Fruit fly (Drosophila melanogaster) whole organism, embryonic: ENCODE measurements around the gene Vha100-2.
A peak's percentile ranks its signal among the peaks of the same experiment; 100 is the strongest.

Source experiments
- CG1024 ChIP-seq: fragments of 200-800 bp; sonication (Bioruptor generic); IDR thresholded peaks from 2 replicates; pipeline ENCODE4 v1.3.6; 2022; ENCODE audit warnings: missing biosample characterization, missing genetic modification characterization
- CG10431 ChIP-seq: fragments of 200-800 bp; sonication (Bioruptor generic); optimal IDR thresholded peaks from 3 replicates; lab custom pipeline; 2018; ENCODE audit warnings: missing biosample characterization, mild to moderate bottlenecking, missing genetic modification characterization
- CG10543 ChIP-seq: fragments of 200-800 bp; sonication (Bioruptor generic); optimal IDR thresholded peaks from 3 replicates; lab custom pipeline; 2017; ENCODE audit warnings: missing biosample characterization, mild to moderate bottlenecking, missing genetic modification characterization, moderate library complexity
- CG12219 ChIP-seq: fragments of 200-800 bp; sonication (Bioruptor generic); optimal IDR thresholded peaks from 3 replicates; lab custom pipeline; 2018; ENCODE audit warnings: missing biosample characterization, mild to moderate bottlenecking, missing genetic modification characterization
- CG12744 ChIP-seq: fragments of 200-800 bp; sonication (Bioruptor generic); optimal IDR thresholded peaks from 2 replicates; lab custom pipeline; 2016; ENCODE audit warnings: missing biosample characterization, missing genetic modification characterization
- CG13123 ChIP-seq: fragments of 200-800 bp; sonication (Bioruptor generic); optimal IDR thresholded peaks from 2 replicates; lab custom pipeline; 2016; ENCODE audit warnings: missing biosample characterization, missing genetic modification characterization
- CG13424 ChIP-seq: fragments of 200-800 bp; sonication (Bioruptor generic); optimal IDR thresholded peaks from 2 replicates; lab custom pipeline; 2019; ENCODE audit warnings: missing biosample characterization, mild to moderate bottlenecking, missing genetic modification characterization, moderate library complexity
- CG15514 ChIP-seq: fragments of 200-800 bp; sonication (Bioruptor generic); optimal IDR thresholded peaks from 3 replicates; lab custom pipeline; 2017; ENCODE audit warnings: missing biosample characterization, missing genetic modification characterization, mild to moderate bottlenecking, moderate library complexity, missing genetic modification reagents
- CG17328 ChIP-seq: fragments of 200-800 bp; sonication (Bioruptor generic); IDR thresholded peaks from 2 replicates; pipeline ENCODE4 v1.3.6; 2022; ENCODE audit warnings: missing biosample characterization, missing genetic modification characterization
- CG17359 ChIP-seq: fragments of 200-800 bp; sonication (Bioruptor generic); optimal IDR thresholded peaks from 3 replicates; lab custom pipeline; 2018; ENCODE audit warnings: missing biosample characterization, mild to moderate bottlenecking, missing genetic modification characterization, moderate library complexity
- CG2120 ChIP-seq: fragments of 200-800 bp; sonication (Bioruptor generic); optimal IDR thresholded peaks from 3 replicates; lab custom pipeline; 2016; ENCODE audit warnings: missing biosample characterization, missing genetic modification characterization
- CG2199 ChIP-seq: fragments of 200-800 bp; sonication (Bioruptor generic); IDR thresholded peaks from 3 replicates; pipeline ENCODE4 v1.3.6; 2022; ENCODE audit warnings: missing biosample characterization, missing genetic modification characterization
- CG2202 ChIP-seq: fragments of 200-800 bp; sonication (Bioruptor generic); optimal IDR thresholded peaks from 2 replicates; lab custom pipeline; 2018; ENCODE audit warnings: missing biosample characterization, mild to moderate bottlenecking, missing genetic modification characterization
- CG30020 ChIP-seq: fragments of 200-800 bp; optimal IDR thresholded peaks from 2 replicates; lab custom pipeline; 2019; ENCODE audit warnings: missing biosample characterization, mild to moderate bottlenecking, missing genetic modification characterization, moderate library complexity
- CG31441 ChIP-seq: fragments of 200-800 bp; sonication (Bioruptor generic); IDR thresholded peaks from 2 replicates; pipeline ENCODE4 v1.3.6; 2022; ENCODE audit warnings: missing biosample characterization, missing genetic modification characterization
- CG3163 ChIP-seq: fragments of 200-800 bp; sonication (Bioruptor generic); optimal IDR thresholded peaks from 3 replicates; lab custom pipeline; 2016; ENCODE audit warnings: missing biosample characterization, missing genetic modification characterization
- CG4617 ChIP-seq: fragments of 200-800 bp; sonication (Bioruptor generic); optimal IDR thresholded peaks from 3 replicates; lab custom pipeline; 2016; ENCODE audit warnings: missing biosample characterization, missing genetic modification characterization, borderline replicate concordance
- CG7357 ChIP-seq: fragments of 200-800 bp; sonication (Bioruptor generic); IDR thresholded peaks from 3 replicates; pipeline ENCODE4 v1.3.6; 2022; ENCODE audit warnings: missing biosample characterization, missing genetic modification characterization
- Dad ChIP-seq: fragments of 200-800 bp; sonication (Bioruptor generic); optimal IDR thresholded peaks from 3 replicates; lab custom pipeline; 2016; ENCODE audit warnings: missing biosample characterization, missing genetic modification characterization
- Dip2 ChIP-seq: fragments of 200-800 bp; sonication (Bioruptor generic); IDR thresholded peaks from 2 replicates; pipeline ENCODE4 v1.3.6; 2022; ENCODE audit warnings: missing biosample characterization, missing genetic modification characterization
- Dll ChIP-seq: fragments of 200-800 bp; sonication (Bioruptor generic); IDR thresholded peaks from 4 replicates; pipeline ENCODE4 v1.3.6; 2022; ENCODE audit warnings: missing biosample characterization, missing genetic modification characterization; ENCODE audit not compliant: partially characterized antibody
- E2f1 ChIP-seq: fragments of 200-800 bp; sonication (Bioruptor generic); IDR thresholded peaks from 2 replicates; pipeline ENCODE4 v1.3.6; 2022; ENCODE audit warnings: missing biosample characterization, missing genetic modification characterization
- Elba2 ChIP-seq: fragments of 200-800 bp; sonication (Bioruptor generic); optimal IDR thresholded peaks from 3 replicates; lab custom pipeline; 2016; ENCODE audit warnings: missing biosample characterization, missing genetic modification characterization
- HHEX ChIP-seq: fragments of 200-800 bp; sonication (Bioruptor generic); optimal IDR thresholded peaks from 3 replicates; lab custom pipeline; 2017; ENCODE audit warnings: missing biosample characterization, mild to moderate bottlenecking, missing genetic modification characterization, missing genetic modification reagents
- HmgZ ChIP-seq: fragments of 200-800 bp; sonication (Bioruptor generic); optimal IDR thresholded peaks from 2 replicates; lab custom pipeline; 2018; ENCODE audit warnings: missing biosample characterization, mild to moderate bottlenecking, missing genetic modification characterization
- Hr78 ChIP-seq, 2 experiments: fragments of 200-800 bp in 1 of 2; fragments of >200 bp in 1 of 2; sonication (Bioruptor generic) in 1 of 2; optimal IDR thresholded peaks; 2 replicates each; lab custom pipeline; 2017 to 2019; ENCODE audit warnings: missing biosample characterization in 2 of 2, missing genetic modification characterization in 2 of 2, mild to moderate bottlenecking in 1 of 2, moderate library complexity in 1 of 2
- Kr ChIP-seq: fragments of 200-800 bp; sonication (Bioruptor generic); optimal IDR thresholded peaks from 2 replicates; lab custom pipeline; 2017; ENCODE audit warnings: missing biosample characterization, mild to moderate bottlenecking, missing genetic modification characterization
- Pdp1 ChIP-seq, 2 experiments: fragments of 200-800 bp; sonication (Bioruptor generic); optimal IDR thresholded peaks; 3 replicates each; lab custom pipeline; 2016; ENCODE audit warnings: missing biosample characterization in 2 of 2, missing genetic modification characterization in 2 of 2, mild to moderate bottlenecking in 1 of 2, moderate library complexity in 1 of 2
- bbx ChIP-seq: fragments of 200-800 bp; sonication (Bioruptor generic); IDR thresholded peaks from 2 replicates; pipeline ENCODE4 v1.3.6; 2022; ENCODE audit warnings: missing biosample characterization, missing genetic modification characterization; ENCODE audit not compliant: partially characterized antibody
- bigmax ChIP-seq: fragments of 200-800 bp; sonication (Bioruptor generic); optimal IDR thresholded peaks from 2 replicates; lab custom pipeline; 2018; ENCODE audit warnings: missing biosample characterization, mild to moderate bottlenecking, missing genetic modification characterization
- ci ChIP-seq: fragments of 200-800 bp; sonication (Bioruptor generic); IDR thresholded peaks from 3 replicates; pipeline ENCODE4 v1.3.6; 2022; ENCODE audit warnings: missing biosample characterization, missing genetic modification characterization
- corto ChIP-seq: fragments of 200-800 bp; sonication (Bioruptor generic); optimal IDR thresholded peaks from 2 replicates; lab custom pipeline; 2016; ENCODE audit warnings: missing biosample characterization, mild to moderate bottlenecking, missing genetic modification characterization, moderate library complexity
- crp ChIP-seq, 2 experiments: fragments of 200-800 bp; sonication (Bioruptor generic); optimal IDR thresholded peaks; 2 replicates in 1 of 2; 3 replicates in 1 of 2; lab custom pipeline; 2017; ENCODE audit warnings: missing biosample characterization in 2 of 2, missing genetic modification characterization in 2 of 2, mild to moderate bottlenecking in 1 of 2, moderate library complexity in 1 of 2
- dmrt11E ChIP-seq: fragments of 200-800 bp; sonication (Bioruptor generic); optimal IDR thresholded peaks from 3 replicates; lab custom pipeline; 2018; ENCODE audit warnings: missing biosample characterization, mild to moderate bottlenecking, missing genetic modification characterization, moderate library complexity
- en ChIP-seq: fragments of 200-800 bp; sonication (Bioruptor generic); optimal IDR thresholded peaks from 2 replicates; lab custom pipeline; 2016; ENCODE audit warnings: missing biosample characterization, missing genetic modification characterization
- fd102C ChIP-seq: fragments of 200-800 bp; sonication (Bioruptor generic); optimal IDR thresholded peaks from 2 replicates; lab custom pipeline; 2018; ENCODE audit warnings: missing biosample characterization, mild to moderate bottlenecking, missing genetic modification characterization, moderate library complexity
- gem ChIP-seq: fragments of 200-800 bp; sonication (Bioruptor generic); optimal IDR thresholded peaks from 2 replicates; lab custom pipeline; 2019; ENCODE audit warnings: missing biosample characterization, mild to moderate bottlenecking, missing genetic modification characterization, moderate library complexity
- her ChIP-seq: fragments of 200-800 bp; sonication (Bioruptor generic); optimal IDR thresholded peaks from 2 replicates; lab custom pipeline; 2016; ENCODE audit warnings: missing biosample characterization, missing genetic modification characterization
- jing ChIP-seq: fragments of 200-800 bp; sonication (Bioruptor generic); optimal IDR thresholded peaks from 2 replicates; lab custom pipeline; 2018; ENCODE audit warnings: missing biosample characterization, mild to moderate bottlenecking, missing genetic modification characterization
- pho ChIP-seq: fragments of 200-800 bp; sonication (Bioruptor generic); optimal IDR thresholded peaks from 2 replicates; lab custom pipeline; 2016; ENCODE audit warnings: missing biosample characterization, missing genetic modification characterization
- prd ChIP-seq, 3 experiments: fragments of >200 bp in 2 of 3; fragments of 200-800 bp in 1 of 3; sonication (Bioruptor generic) in 1 of 3; optimal IDR thresholded peaks in 2 of 3; IDR thresholded peaks in 1 of 3; 2 replicates in 2 of 3; 3 replicates in 1 of 3; pipeline versions ENCODE4 v1.3.6 to Lab custom; 2017 to 2022; ENCODE audit warnings: missing biosample characterization in 1 of 3, missing genetic modification characterization in 1 of 3
- pzg ChIP-seq: fragments of 200-800 bp; sonication (Bioruptor generic); optimal IDR thresholded peaks from 3 replicates; lab custom pipeline; 2018; ENCODE audit warnings: missing biosample characterization, mild to moderate bottlenecking, missing genetic modification characterization, moderate library complexity
- scrt ChIP-seq: fragments of 200-800 bp; sonication (Bioruptor generic); optimal IDR thresholded peaks from 2 replicates; lab custom pipeline; 2018; ENCODE audit warnings: missing biosample characterization, mild to moderate bottlenecking, missing genetic modification characterization, moderate library complexity
- stwl ChIP-seq: fragments of 200-800 bp; sonication (Bioruptor generic); optimal IDR thresholded peaks from 3 replicates; lab custom pipeline; 2018; ENCODE audit warnings: missing biosample characterization, mild to moderate bottlenecking, missing genetic modification characterization, moderate library complexity
- tll ChIP-seq, 2 experiments: fragments of 200-800 bp in 1 of 2; fragments of >200 bp in 1 of 2; sonication (Bioruptor generic) in 1 of 2; optimal IDR thresholded peaks; 2 replicates each; lab custom pipeline; 2017 to 2019; ENCODE audit warnings: missing biosample characterization in 2 of 2, missing genetic modification characterization in 2 of 2, mild to moderate bottlenecking in 1 of 2, moderate library complexity in 1 of 2
- tup ChIP-seq: fragments of 200-800 bp; sonication (Bioruptor generic); optimal IDR thresholded peaks from 2 replicates; lab custom pipeline; 2016; ENCODE audit warnings: missing biosample characterization, mild to moderate bottlenecking, missing genetic modification characterization, moderate library complexity
- vfl ChIP-seq: fragments of 200-800 bp; sonication (Bioruptor generic); optimal IDR thresholded peaks from 2 replicates; lab custom pipeline; 2016; ENCODE audit warnings: missing biosample characterization, missing genetic modification characterization

Vha100-2 gene

dm6 chr3R:18448059-18448979, 49.4 kb upstream of the Vha100-2 start:
- TF ChIP-seq CG10543 (GFP tag; lab: Kevin White, UChicago) (no peak), CG1024 (no peak), CG15514 (GFP tag; lab: Kevin White, UChicago) (no peak), bigmax (GFP tag; lab: Kevin White, UChicago) (no peak), Pdp1 (GFP tag; optimal IDR thresholded peaks at IDR 0.05; lab: Kevin White, UChicago) (no peak), pzg (GFP tag; lab: Kevin White, UChicago) (no peak), HHEX (peak; percentile 12), Dll (GFP tag; lab: Robert Waterston, UW) (no peak), CG7357 (no peak), gem (tag; lab: Kevin White, UChicago) (peak; percentile 52), stwl (no peak), Dad (GFP tag; lab: Kevin White, UChicago) (no peak), CG10431 (GFP tag; lab: Kevin White, UChicago) (no peak), CG31441 (GFP tag; lab: Robert Waterston, UW) (no peak), bbx (no peak), CG3163 (GFP tag; lab: Kevin White, UChicago) (no peak), CG2202 (tag; lab: Kevin White, UChicago) (no peak), pho (GFP tag; lab: Kevin White, UChicago) (peak; percentile 59), HmgZ (tag; lab: Kevin White, UChicago) (peak; percentile 25), CG4617 (no peak), CG13424 (tag; lab: Kevin White, UChicago) (no peak), en (GFP tag; lab: Kevin White, UChicago) (no peak), ci (GFP tag; lab: Robert Waterston, UW) (no peak), CG17328 (GFP tag; lab: Robert Waterston, UW) (no peak), CG13123 (no peak), CG2199 (GFP tag; lab: Robert Waterston, UW) (no peak), CG30020 (tag; lab: Kevin White, UChicago) (no peak), Elba2 (GFP tag; lab: Kevin White, UChicago) (no peak), Dip2 (GFP tag; lab: Robert Waterston, UW) (no peak), prd (optimal IDR thresholded peaks at IDR 0.05; lab: Kevin White, UChicago) (no peak), prd (GFP tag; IDR thresholded peaks at IDR 0.05; lab: Robert Waterston, UW) (no peak), Hr78 (GFP tag; optimal IDR thresholded peaks at IDR 0.05; lab: Kevin White, UChicago) (no peak), corto (GFP tag; lab: Kevin White, UChicago) (peak; percentile 93), CG2120 (GFP tag; lab: Kevin White, UChicago) (peak; percentile 87), tll (GFP tag; optimal IDR thresholded peaks at IDR 0.05; lab: Kevin White, UChicago) (no peak), crp (GFP tag; optimal IDR thresholded peaks at IDR 0.05; lab: Kevin White, UChicago) (no peak), Kr (no peak), CG12744 (no peak), dmrt11E (tag; lab: Kevin White, UChicago) (no peak), her (GFP tag; lab: Kevin White, UChicago) (no peak), jing (GFP tag; lab: Kevin White, UChicago) (no peak), vfl (GFP tag; lab: Kevin White, UChicago) (peak; percentile 20), tup (GFP tag; lab: Kevin White, UChicago) (no peak), scrt (peak; percentile 46), fd102C (no peak), CG17359 (tag; lab: Kevin White, UChicago) (no peak), E2f1 (GFP tag; lab: Robert Waterston, UW) (no peak), CG12219 (GFP tag; lab: Kevin White, UChicago) (no peak)
